Worm (Caenorhabditis elegans) whole organism, early embryonic: ENCODE data around the gene grsp-2.

ENCODE experiments used
- B0310.2 ChIP-seq: sonication (generic microtip); optimal IDR thresholded peaks from 2 replicates; lab custom pipeline; 2016; ENCODE audit warnings: mild to moderate bottlenecking, missing genetic modification characterization, missing compliant biosample characterization
- F13C5.2 ChIP-seq: sonication (generic microtip); optimal IDR thresholded peaks from 2 replicates; lab custom pipeline; 2017; ENCODE audit warnings: mild to moderate bottlenecking, missing genetic modification characterization, inconsistent platforms, missing compliant biosample characterization
- aly-1 ChIP-seq: sonication (generic microtip); optimal IDR thresholded peaks from 2 replicates; lab custom pipeline; 2016; ENCODE audit warnings: missing genetic modification characterization, missing compliant biosample characterization
- ama-1 ChIP-seq: fragments of 150-350 bp; optimal IDR thresholded peaks from 2 replicates; lab custom pipeline; 2014
- ceh-13 ChIP-seq: fragments of 200-800 bp; sonication (Bioruptor generic); optimal IDR thresholded peaks from 2 replicates; lab custom pipeline; 2018; ENCODE audit warnings: mild to moderate bottlenecking, missing genetic modification characterization, missing compliant biosample characterization
- ceh-36 ChIP-seq: sonication (generic microtip); optimal IDR thresholded peaks from 2 replicates; lab custom pipeline; 2016; ENCODE audit warnings: missing genetic modification characterization, inconsistent platforms, missing compliant biosample characterization
- ets-7 ChIP-seq: sonication (generic microtip); optimal IDR thresholded peaks from 2 replicates; lab custom pipeline; 2016; ENCODE audit warnings: missing genotype, missing genetic modification characterization, missing compliant biosample characterization
- flt-1 ChIP-seq: fragments of 200-800 bp; sonication (Bioruptor generic); IDR thresholded peaks from 2 replicates; pipeline ENCODE4 v1.3.6; 2022; ENCODE audit warnings: missing genetic modification characterization, missing compliant biosample characterization
- hmbx-1 ChIP-seq: sonication (generic microtip); optimal IDR thresholded peaks from 2 replicates; lab custom pipeline; 2016; ENCODE audit warnings: mild to moderate bottlenecking, missing genetic modification characterization, missing compliant biosample characterization
- hmg-4 ChIP-seq: fragments of 200-800 bp; sonication (Bioruptor generic); optimal IDR thresholded peaks from 2 replicates; lab custom pipeline; 2018; ENCODE audit warnings: mild to moderate bottlenecking, missing genetic modification characterization, missing compliant biosample characterization
- hnd-1 ChIP-seq: sonication (generic microtip); optimal IDR thresholded peaks from 2 replicates; lab custom pipeline; 2016; ENCODE audit warnings: missing genetic modification characterization, missing compliant biosample characterization
- pes-1 ChIP-seq: fragments of 200-800 bp; sonication (Bioruptor generic); IDR thresholded peaks from 2 replicates; pipeline ENCODE4 v1.3.6; 2022; ENCODE audit warnings: missing genetic modification reagents, missing genetic modification characterization, missing compliant biosample characterization
- scrt-1 ChIP-seq: fragments of 200-800 bp; sonication (Bioruptor generic); IDR thresholded peaks from 2 replicates; pipeline ENCODE4 v1.3.6; 2022; ENCODE audit warnings: missing genetic modification characterization, missing compliant biosample characterization
- sea-1 ChIP-seq: fragments of 200-800 bp; sonication (Bioruptor generic); conservative IDR thresholded peaks from 2 replicates; pipeline ENCODE4 v1.3.6; 2022; ENCODE audit warnings: missing genetic modification characterization, missing compliant biosample characterization
- tbx-11 ChIP-seq: fragments of 200-800 bp; sonication (Bioruptor generic); IDR thresholded peaks from 2 replicates; pipeline ENCODE4 v1.3.6; 2022; ENCODE audit warnings: missing genetic modification characterization, missing compliant biosample characterization
- tbx-37 ChIP-seq: fragments of 200-800 bp; sonication (Bioruptor generic); conservative IDR thresholded peaks from 2 replicates; pipeline ENCODE4 v1.3.6; 2022; ENCODE audit warnings: missing genetic modification reagents, missing genetic modification characterization, missing compliant biosample characterization
- tra-4 ChIP-seq: sonication (generic microtip); optimal IDR thresholded peaks from 2 replicates; lab custom pipeline; 2017; ENCODE audit warnings: missing genetic modification characterization, missing compliant biosample characterization

The grsp-2 gene

ce11 chrIV:8813614-8814013, 2.5 kb upstream of the grsp-2 start, which contains the start of gene exc-5:
Gene exc-5, minus strand, starts transcription at chrIV:8813670.
- TF ChIP-seq B0310.2 (tag; lab: Kevin White, UChicago) = no peak
- no peak for TF ChIP-seq ets-7
- TF ChIP-seq hnd-1 = no peak
- no peak for TF ChIP-seq ama-1 (lab: Kevin White, UChicago)
- no peak for TF ChIP-seq aly-1 (tag; lab: Kevin White, UChicago)
- no peak for TF ChIP-seq flt-1 (GFP tag; lab: Robert Waterston, UW)
- no peak for TF ChIP-seq ceh-36

ce11 chrIV:8815162-8815561, 967 bp upstream of the grsp-2 start:
- TF ChIP-seq ama-1 (lab: Kevin White, UChicago) = no peak

ce11 chrIV:8816617-8817016, 488 bp downstream of the grsp-2 start:
- no peak for TF ChIP-seq hnd-1
- no peak for TF ChIP-seq tra-4 (tag; lab: Kevin White, UChicago)
- no peak for TF ChIP-seq B0310.2 (tag; lab: Kevin White, UChicago)
- TF ChIP-seq tbx-37 (GFP tag; lab: Robert Waterston, UW) = no peak
- no peak for TF ChIP-seq scrt-1 (GFP tag; lab: Robert Waterston, UW)
- no peak for TF ChIP-seq F13C5.2 (tag; lab: Kevin White, UChicago)
- TF ChIP-seq pes-1 = no peak
- no peak for TF ChIP-seq aly-1 (tag; lab: Kevin White, UChicago)
- no peak for TF ChIP-seq hmbx-1 (tag; lab: Kevin White, UChicago)
- TF ChIP-seq hmg-4 (GFP tag; lab: Kevin White, UChicago) = no peak
- no peak for TF ChIP-seq ets-7
- no peak for TF ChIP-seq ceh-13 (GFP tag; lab: Kevin White, UChicago)
- TF ChIP-seq ceh-36 = no peak
- no peak for TF ChIP-seq flt-1 (GFP tag; lab: Robert Waterston, UW)
- no peak for TF ChIP-seq sea-1 (GFP tag; lab: Robert Waterston, UW)
- no peak for TF ChIP-seq ama-1 (lab: Kevin White, UChicago)

- TF ChIP-seq F13C5.2 (tag; lab: Kevin White, UChicago) (no peak), ama-1 (lab: Kevin White, UChicago) (no peak), ets-7 (no peak), tbx-11 (GFP tag; lab: Robert Waterston, UW) (no peak), aly-1 (tag; lab: Kevin White, UChicago) (no peak), ceh-13 (GFP tag; lab: Kevin White, UChicago) (no peak), tra-4 (tag; lab: Kevin White, UChicago) (no peak), sea-1 (GFP tag; lab: Robert Waterston, UW) (no peak), flt-1 (GFP tag; lab: Robert Waterston, UW) (no peak), scrt-1 (GFP tag; lab: Robert Waterston, UW) (no peak), hnd-1 (no peak), tbx-37 (GFP tag; lab: Robert Waterston, UW) (no peak), ceh-36 (no peak)
These were observed 1.5 kb downstream of the grsp-2 start, which contains the start of gene T28C6.10 for ce11 chrIV:8817639-8818038. Gene T28C6.10, plus strand, starts transcription at chrIV:8817939.

ce11 chrIV:8819471-8819870, 3.3 kb downstream of the grsp-2 start:
- TF ChIP-seq scrt-1 (GFP tag; lab: Robert Waterston, UW) = no peak
- TF ChIP-seq pes-1 = 0 out of 2 replicates have a peak, but pooled peaks have one; percentile 15
- TF ChIP-seq F13C5.2 (tag; lab: Kevin White, UChicago) = no peak
- TF ChIP-seq ceh-36 = no peak
- TF ChIP-seq sea-1 (GFP tag; lab: Robert Waterston, UW) = no peak
- TF ChIP-seq hmg-4 (GFP tag; lab: Kevin White, UChicago) = peak; percentile 49
- TF ChIP-seq hnd-1 = no peak
- no peak for TF ChIP-seq tbx-37 (GFP tag; lab: Robert Waterston, UW)
- TF ChIP-seq aly-1 (tag; lab: Kevin White, UChicago) = no peak
- no peak for TF ChIP-seq B0310.2 (tag; lab: Kevin White, UChicago)
- TF ChIP-seq flt-1 (GFP tag; lab: Robert Waterston, UW) = no peak

ce11 chrIV:8820041-8820440, 3.9 kb downstream of the grsp-2 start, which contains the start of gene T28C6.3:
Gene T28C6.3, plus strand, starts transcription at chrIV:8820341.
- TF ChIP-seq hnd-1 (no peak), ets-7 (no peak), sea-1 (GFP tag; lab: Robert Waterston, UW) (no peak), flt-1 (GFP tag; lab: Robert Waterston, UW) (no peak), pes-1 (no peak), tbx-37 (GFP tag; lab: Robert Waterston, UW) (no peak), hmbx-1 (tag; lab: Kevin White, UChicago) (no peak), scrt-1 (GFP tag; lab: Robert Waterston, UW) (no peak), tbx-11 (GFP tag; lab: Robert Waterston, UW) (no peak), hmg-4 (GFP tag; lab: Kevin White, UChicago) (no peak), ama-1 (lab: Kevin White, UChicago) (no peak), F13C5.2 (tag; lab: Kevin White, UChicago) (no peak), aly-1 (tag; lab: Kevin White, UChicago) (no peak), ceh-36 (no peak), tra-4 (tag; lab: Kevin White, UChicago) (no peak), B0310.2 (tag; lab: Kevin White, UChicago) (no peak), ceh-13 (GFP tag; lab: Kevin White, UChicago) (no peak)

- TF ChIP-seq ets-7 = no peak
- TF ChIP-seq sea-1 (GFP tag; lab: Robert Waterston, UW) = no peak
- TF ChIP-seq ama-1 (lab: Kevin White, UChicago) = no peak
- no peak for TF ChIP-seq tra-4 (tag; lab: Kevin White, UChicago)
- TF ChIP-seq scrt-1 (GFP tag; lab: Robert Waterston, UW) = no peak
- TF ChIP-seq F13C5.2 (tag; lab: Kevin White, UChicago) = no peak
- no peak for TF ChIP-seq hmg-4 (GFP tag; lab: Kevin White, UChicago)
- no peak for TF ChIP-seq aly-1 (tag; lab: Kevin White, UChicago)
- TF ChIP-seq hmbx-1 (tag; lab: Kevin White, UChicago) = no peak
- TF ChIP-seq ceh-36 = no peak
- no peak for TF ChIP-seq B0310.2 (tag; lab: Kevin White, UChicago)
- no peak for TF ChIP-seq tbx-37 (GFP tag; lab: Robert Waterston, UW)
- no peak for TF ChIP-seq tbx-11 (GFP tag; lab: Robert Waterston, UW)
- no peak for TF ChIP-seq pes-1
- TF ChIP-seq flt-1 (GFP tag; lab: Robert Waterston, UW) = no peak
- TF ChIP-seq ceh-13 (GFP tag; lab: Kevin White, UChicago) = no peak
- no peak for TF ChIP-seq hnd-1
These were observed 5.0 kb downstream of the grsp-2 start, which contains the start of gene T28C6.5 for ce11 chrIV:8821147-8821546. Gene T28C6.5, plus strand, starts transcription at chrIV:8821447.
